Worm (Caenorhabditis elegans) whole organism, early embryonic: ENCODE data around the gene Y39G8C.2.
A peak's percentile ranks its signal among the peaks of the same experiment; 100 is the strongest.

Experiments
- B0310.2 ChIP-seq: sonication (generic microtip); optimal IDR thresholded peaks from 2 replicates; lab custom pipeline; 2016; ENCODE audit warnings: mild to moderate bottlenecking, missing genetic modification characterization, missing compliant biosample characterization
- aly-1 ChIP-seq: sonication (generic microtip); optimal IDR thresholded peaks from 2 replicates; lab custom pipeline; 2016; ENCODE audit warnings: missing genetic modification characterization, missing compliant biosample characterization
- ama-1 ChIP-seq: fragments of 150-350 bp; optimal IDR thresholded peaks from 2 replicates; lab custom pipeline; 2014
- ceh-13 ChIP-seq: fragments of 200-800 bp; sonication (Bioruptor generic); optimal IDR thresholded peaks from 2 replicates; lab custom pipeline; 2018; ENCODE audit warnings: mild to moderate bottlenecking, missing genetic modification characterization, missing compliant biosample characterization
- ets-7 ChIP-seq: sonication (generic microtip); optimal IDR thresholded peaks from 2 replicates; lab custom pipeline; 2016; ENCODE audit warnings: missing genotype, missing genetic modification characterization, missing compliant biosample characterization
- flt-1 ChIP-seq: fragments of 200-800 bp; sonication (Bioruptor generic); IDR thresholded peaks from 2 replicates; pipeline ENCODE4 v1.3.6; 2022; ENCODE audit warnings: missing genetic modification characterization, missing compliant biosample characterization
- hmbx-1 ChIP-seq: sonication (generic microtip); optimal IDR thresholded peaks from 2 replicates; lab custom pipeline; 2016; ENCODE audit warnings: mild to moderate bottlenecking, missing genetic modification characterization, missing compliant biosample characterization
- hmg-4 ChIP-seq: fragments of 200-800 bp; sonication (Bioruptor generic); optimal IDR thresholded peaks from 2 replicates; lab custom pipeline; 2018; ENCODE audit warnings: mild to moderate bottlenecking, missing genetic modification characterization, missing compliant biosample characterization
- hnd-1 ChIP-seq: sonication (generic microtip); optimal IDR thresholded peaks from 2 replicates; lab custom pipeline; 2016; ENCODE audit warnings: missing genetic modification characterization, missing compliant biosample characterization
- pes-1 ChIP-seq: fragments of 200-800 bp; sonication (Bioruptor generic); IDR thresholded peaks from 2 replicates; pipeline ENCODE4 v1.3.6; 2022; ENCODE audit warnings: missing genetic modification reagents, missing genetic modification characterization, missing compliant biosample characterization
- scrt-1 ChIP-seq: fragments of 200-800 bp; sonication (Bioruptor generic); IDR thresholded peaks from 2 replicates; pipeline ENCODE4 v1.3.6; 2022; ENCODE audit warnings: missing genetic modification characterization, missing compliant biosample characterization
- sea-1 ChIP-seq: fragments of 200-800 bp; sonication (Bioruptor generic); conservative IDR thresholded peaks from 2 replicates; pipeline ENCODE4 v1.3.6; 2022; ENCODE audit warnings: missing genetic modification characterization, missing compliant biosample characterization
- tbx-11 ChIP-seq: fragments of 200-800 bp; sonication (Bioruptor generic); IDR thresholded peaks from 2 replicates; pipeline ENCODE4 v1.3.6; 2022; ENCODE audit warnings: missing genetic modification characterization, missing compliant biosample characterization
- tbx-37 ChIP-seq: fragments of 200-800 bp; sonication (Bioruptor generic); conservative IDR thresholded peaks from 2 replicates; pipeline ENCODE4 v1.3.6; 2022; ENCODE audit warnings: missing genetic modification reagents, missing genetic modification characterization, missing compliant biosample characterization
- tra-4 ChIP-seq: sonication (generic microtip); optimal IDR thresholded peaks from 2 replicates; lab custom pipeline; 2017; ENCODE audit warnings: missing genetic modification characterization, missing compliant biosample characterization

The Y39G8C.2 gene

DNA sequence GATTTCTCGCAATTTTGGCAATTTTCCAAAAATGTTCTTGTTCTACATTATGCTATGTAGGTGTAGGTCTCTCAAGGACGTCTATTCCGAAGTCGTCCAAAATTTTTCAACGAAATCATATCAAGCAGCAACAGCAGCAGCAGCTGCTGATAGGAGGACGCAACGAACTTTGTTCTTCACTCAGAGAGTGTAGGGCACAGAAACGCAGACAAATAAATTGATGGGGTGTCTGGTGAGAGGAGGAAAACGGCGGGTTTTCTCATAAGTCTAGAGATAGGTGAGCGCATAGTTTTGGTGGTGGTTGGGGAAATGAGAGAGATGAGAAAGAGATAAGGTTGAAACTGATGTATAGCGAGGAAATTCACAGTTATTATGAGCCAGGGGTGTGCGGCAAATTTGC lies 48.3 kb downstream of the Y39G8C.2 start:
- TF ChIP-seq pes-1 (GFP tag; lab: Robert Waterston, UW) = no peak
- TF ChIP-seq ceh-13 (GFP tag; lab: Kevin White, UChicago) = no peak
- no peak for TF ChIP-seq aly-1 (tag; lab: Kevin White, UChicago)
- TF ChIP-seq tra-4 (tag; lab: Kevin White, UChicago) = no peak
- no peak for TF ChIP-seq B0310.2 (tag; lab: Kevin White, UChicago)
- TF ChIP-seq hmbx-1 (tag; lab: Kevin White, UChicago) = no peak
- TF ChIP-seq flt-1 (GFP tag; lab: Robert Waterston, UW) = no peak
- TF ChIP-seq ama-1 (lab: Kevin White, UChicago) = no peak

ce11 chrII:14046491-14046890 lies 50.9 kb downstream of the Y39G8C.2 start:
- TF ChIP-seq hnd-1 (tag; lab: Kevin White, UChicago) (no peak), hmg-4 (GFP tag; lab: Kevin White, UChicago) (peak; percentile 14)

ce11 chrII:14045934-14046470 lies 51.4 kb downstream of the Y39G8C.2 start:
- TF ChIP-seq tra-4 (tag; lab: Kevin White, UChicago) (no peak), ets-7 (tag; lab: Kevin White, UChicago) (no peak), tbx-37 (GFP tag; lab: Robert Waterston, UW) (no peak), tbx-11 (GFP tag; lab: Robert Waterston, UW) (no peak), hmg-4 (GFP tag; lab: Kevin White, UChicago) (no peak), scrt-1 (no peak), ceh-13 (GFP tag; lab: Kevin White, UChicago) (no peak), B0310.2 (tag; lab: Kevin White, UChicago) (no peak), pes-1 (GFP tag; lab: Robert Waterston, UW) (no peak), aly-1 (tag; lab: Kevin White, UChicago) (no peak), sea-1 (GFP tag; lab: Robert Waterston, UW) (no peak)
